Worm (Caenorhabditis elegans): ENCODE measurements around the gene dcap-1.

ce11 chrIV:1064289-1064848 lies 9.8 kb upstream of the dcap-1 start:
- no peak for TF ChIP-seq ama-1 (optimal IDR thresholded peaks at IDR 0.05)
- TF ChIP-seq flt-1 (GFP tag; IDR thresholded peaks at IDR 0.05) = no peak
- TF ChIP-seq hnd-1 (tag; optimal IDR thresholded peaks at IDR 0.05) = no peak

Data from whole organism, early embryonic.